Worm (Caenorhabditis elegans): ENCODE measurements around the gene ogdh-1.

- TF ChIP-seq nhr-11 (tag; optimal IDR thresholded peaks at IDR 0.05) (no peak), pha-4 (tag; optimal IDR thresholded peaks at IDR 0.05) (no peak), K09A11.1 (tag; optimal IDR thresholded peaks at IDR 0.05; ENCODE audit: insufficient read depth) (no peak), ref-2 (tag; optimal IDR thresholded peaks at IDR 0.05) (no peak), pqm-1 (tag; optimal IDR thresholded peaks at IDR 0.05) (no peak), nfya-1 (tag; optimal IDR thresholded peaks at IDR 0.05) (peak; percentile 68), dve-1 (tag; optimal IDR thresholded peaks at IDR 0.05) (no peak)
Measured at ce11 chrIV:4683149-4683548, 20.7 kb downstream of the ogdh-1 start.

Measured in whole organism, late embryonic.